Fruit fly (Drosophila melanogaster): ENCODE measurements around the gene SCCRO4.

- no peak for TF ChIP-seq CG9139 (GFP tag; optimal IDR thresholded peaks at IDR 0.05)
- no peak for TF ChIP-seq Smox (GFP tag; optimal IDR thresholded peaks at IDR 0.05)
- no peak for TF ChIP-seq CG6854 (GFP tag; optimal IDR thresholded peaks at IDR 0.05)
- TF ChIP-seq CG31627 (GFP tag; optimal IDR thresholded peaks at IDR 0.05), result no peak
- TF ChIP-seq CG32006 (GFP tag; optimal IDR thresholded peaks at IDR 0.05), result no peak
These were observed 33.7 kb upstream of the SCCRO4 start, which contains the start of gene CG32228 for dm6 chr3L:20265514-20265913.
